Worm (Caenorhabditis elegans) whole organism, L4 larva: ENCODE measurements around the gene B0250.8.

Source experiments
- F10B5.3 ChIP-seq: sonication (generic microtip); optimal IDR thresholded peaks from 2 replicates; lab custom pipeline; 2016; ENCODE audit warnings: mild to moderate bottlenecking, missing genetic modification characterization, missing compliant biosample characterization
- F44E2.7 ChIP-seq: fragments of 200-800 bp; sonication (Bioruptor generic); IDR thresholded peaks from 2 replicates; pipeline ENCODE4 v2.1.2; 2022; ENCODE audit warnings: missing genetic modification characterization, missing compliant biosample characterization
- F49E8.2 ChIP-seq: sonication (generic microtip); optimal IDR thresholded peaks from 2 replicates; lab custom pipeline; 2016; ENCODE audit warnings: missing compliant biosample characterization, mild to moderate bottlenecking, missing genetic modification characterization, borderline replicate concordance
- Y105C5A.15 ChIP-seq: fragments of 200-800 bp; sonication (Bioruptor generic); IDR thresholded peaks from 2 replicates; pipeline ENCODE4 v1.3.6; 2022; ENCODE audit warnings: missing genetic modification characterization, missing compliant biosample characterization
- ZK337.2 ChIP-seq: fragments of 200-800 bp; sonication (Bioruptor generic); IDR thresholded peaks from 2 replicates; pipeline ENCODE4 v1.3.6; 2022; ENCODE audit warnings: missing genetic modification reagents, missing genetic modification characterization, missing compliant biosample characterization
- aha-1 ChIP-seq: fragments of 150-350 bp; peaks from one replicate; lab custom pipeline; 2014; ENCODE audit warnings: missing biosample characterization, missing genetic modification characterization
- ama-1 ChIP-seq: fragments of 150-350 bp; optimal IDR thresholded peaks from 2 replicates; lab custom pipeline; 2014; ENCODE audit warnings: inconsistent platforms, mixed read lengths
- ceh-44 ChIP-seq: fragments of 200-800 bp; sonication (Bioruptor generic); IDR thresholded peaks from 2 replicates; pipeline ENCODE4 v1.3.6; 2022; ENCODE audit warnings: missing genetic modification reagents, missing genetic modification characterization, missing compliant biosample characterization
- ceh-82 ChIP-seq: sonication (generic microtip); optimal IDR thresholded peaks from 2 replicates; lab custom pipeline; 2017; ENCODE audit warnings: missing biosample characterization, missing genetic modification characterization
- cey-2 ChIP-seq: sonication (generic microtip); optimal IDR thresholded peaks from 3 replicates; lab custom pipeline; 2017; ENCODE audit warnings: missing genetic modification characterization, mild to moderate bottlenecking, missing compliant biosample characterization, antibody characterized with exemption, borderline replicate concordance; ENCODE audit not compliant: insufficient read depth
- dmd-9 ChIP-seq: fragments of 200-800 bp; sonication (Bioruptor generic); IDR thresholded peaks from 2 replicates; pipeline ENCODE4 v1.3.6; 2022; ENCODE audit warnings: missing genetic modification reagents, missing genetic modification characterization, missing compliant biosample characterization
- dpl-1 ChIP-seq: fragments of 150-350 bp; optimal IDR thresholded peaks from 2 replicates; lab custom pipeline; 2014; ENCODE audit warnings: missing biosample characterization, missing genetic modification reagents, missing genetic modification characterization
- dve-1 ChIP-seq: sonication (generic microtip); optimal IDR thresholded peaks from 2 replicates; lab custom pipeline; 2017; ENCODE audit warnings: antibody characterized with exemption, mild to moderate bottlenecking, missing genetic modification characterization, missing compliant biosample characterization; ENCODE audit not compliant: insufficient read depth
- egl-43 ChIP-seq: fragments of 200-800 bp; sonication (Bioruptor generic); IDR thresholded peaks from 2 replicates; pipeline ENCODE4 v1.3.6; 2022; ENCODE audit warnings: missing genetic modification reagents, missing genetic modification characterization, missing compliant biosample characterization
- fos-1 ChIP-seq: fragments of 150-350 bp; optimal IDR thresholded peaks from 2 replicates; lab custom pipeline; 2014; ENCODE audit warnings: missing biosample characterization, missing genetic modification characterization
- gei-8 ChIP-seq: fragments of 200-800 bp; sonication (Bioruptor generic); optimal IDR thresholded peaks from 2 replicates; lab custom pipeline; 2018; ENCODE audit warnings: mild to moderate bottlenecking, missing genetic modification characterization, missing compliant biosample characterization
- hlh-11 ChIP-seq: fragments of 200-800 bp; sonication (Bioruptor generic); optimal IDR thresholded peaks from 2 replicates; lab custom pipeline; 2018; ENCODE audit warnings: mild to moderate bottlenecking, missing genetic modification characterization, missing compliant biosample characterization
- hlh-30 ChIP-seq: sonication (generic microtip); optimal IDR thresholded peaks from 2 replicates; lab custom pipeline; 2017; ENCODE audit warnings: antibody characterized with exemption, mild to moderate bottlenecking, missing genetic modification characterization, missing compliant biosample characterization; ENCODE audit not compliant: insufficient read depth
- lin-1 ChIP-seq: fragments of 200-800 bp; sonication (Bioruptor generic); IDR thresholded peaks from 2 replicates; pipeline ENCODE4 v1.3.6; 2022; ENCODE audit warnings: missing genetic modification reagents, missing genetic modification characterization, missing compliant biosample characterization
- lin-13 ChIP-seq: fragments of 150-350 bp; optimal IDR thresholded peaks from 2 replicates; lab custom pipeline; 2014; ENCODE audit warnings: missing biosample characterization, missing genetic modification reagents, missing genetic modification characterization
- lin-29 ChIP-seq: fragments of 200-800 bp; sonication (Bioruptor generic); IDR thresholded peaks from 2 replicates; pipeline ENCODE4 v1.3.6; 2022; ENCODE audit warnings: missing genetic modification reagents, missing genetic modification characterization, missing compliant biosample characterization
- lin-38 ChIP-seq: fragments of 200-800 bp; sonication (Bioruptor generic); IDR thresholded peaks from 2 replicates; pipeline ENCODE4 v1.3.6; 2022; ENCODE audit warnings: missing genetic modification reagents, missing genetic modification characterization, missing compliant biosample characterization
- lin-39 ChIP-seq: fragments of 150-350 bp; optimal IDR thresholded peaks from 2 replicates; lab custom pipeline; 2014; ENCODE audit warnings: missing biosample characterization, missing genetic modification reagents, missing genetic modification characterization
- lir-3 ChIP-seq: sonication (generic microtip); optimal IDR thresholded peaks from 2 replicates; lab custom pipeline; 2016; ENCODE audit warnings: mild to moderate bottlenecking, missing genetic modification characterization, missing compliant biosample characterization
- lsy-2 ChIP-seq, 2 experiments: fragments of 150-350 bp in 1 of 2; sonication (generic microtip) in 1 of 2; optimal IDR thresholded peaks; 2 replicates each; lab custom pipeline; 2014 to 2017; ENCODE audit warnings: missing biosample characterization in 2 of 2, missing genetic modification characterization in 2 of 2
- mdt-29 ChIP-seq: fragments of 200-800 bp; sonication (Bioruptor generic); IDR thresholded peaks from 2 replicates; pipeline ENCODE4 v1.3.6; 2022; ENCODE audit warnings: missing genetic modification reagents, missing genetic modification characterization, missing compliant biosample characterization
- mxl-2 ChIP-seq: fragments of 200-800 bp; sonication (Bioruptor generic); conservative IDR thresholded peaks from 2 replicates; pipeline ENCODE4 v1.3.6; 2022; ENCODE audit warnings: missing genetic modification reagents, missing genetic modification characterization, missing compliant biosample characterization
- nhr-11 ChIP-seq: fragments of 150-350 bp; optimal IDR thresholded peaks from 2 replicates; lab custom pipeline; 2014; ENCODE audit warnings: missing biosample characterization, missing genetic modification characterization
- nhr-237 ChIP-seq: sonication (generic microtip); optimal IDR thresholded peaks from 2 replicates; lab custom pipeline; 2017; ENCODE audit warnings: missing biosample characterization, missing genetic modification characterization
- nhr-28 ChIP-seq: fragments of 150-350 bp; optimal IDR thresholded peaks from 2 replicates; lab custom pipeline; 2014; ENCODE audit warnings: missing biosample characterization, missing genetic modification characterization
- nhr-6 ChIP-seq: fragments of 150-350 bp; optimal IDR thresholded peaks from 2 replicates; lab custom pipeline; 2014; ENCODE audit warnings: missing biosample characterization, missing genetic modification characterization
- nhr-76 ChIP-seq: fragments of 150-350 bp; optimal IDR thresholded peaks from 2 replicates; lab custom pipeline; 2014; ENCODE audit warnings: missing biosample characterization, missing genetic modification characterization
- pha-4 ChIP-seq, 2 experiments: fragments of 150-350 bp in 1 of 2; fragments of 200-800 bp in 1 of 2; sonication (Bioruptor generic) in 1 of 2; IDR thresholded peaks in 1 of 2; optimal IDR thresholded peaks in 1 of 2; 2 replicates each; pipeline versions ENCODE4 v1.3.6 to Lab custom; 2014 to 2022; ENCODE audit warnings: missing genetic modification characterization in 2 of 2, missing genetic modification reagents in 2 of 2, missing biosample characterization in 1 of 2, missing compliant biosample characterization in 1 of 2
- pqm-1 ChIP-seq: sonication (generic microtip); optimal IDR thresholded peaks from 2 replicates; lab custom pipeline; 2017; ENCODE audit warnings: missing biosample characterization, missing genetic modification characterization
- rbr-2 ChIP-seq: sonication (generic microtip); optimal IDR thresholded peaks from 2 replicates; lab custom pipeline; 2016; ENCODE audit warnings: missing genotype, missing genetic modification characterization, missing compliant biosample characterization
- set-16 ChIP-seq: fragments of 200-800 bp; sonication (Bioruptor generic); IDR thresholded peaks from 2 replicates; pipeline ENCODE4 v1.3.6; 2022; ENCODE audit warnings: missing genetic modification reagents, missing genetic modification characterization, missing compliant biosample characterization
- snpc-1.2 ChIP-seq: fragments of 200-800 bp; sonication (Bioruptor generic); IDR thresholded peaks from 2 replicates; pipeline ENCODE4 v1.3.6; 2022; ENCODE audit warnings: missing genetic modification reagents, missing genetic modification characterization, missing compliant biosample characterization
- snpc-4 ChIP-seq: fragments of 150-350 bp; optimal IDR thresholded peaks from 2 replicates; lab custom pipeline; 2014; ENCODE audit warnings: missing biosample characterization, missing genetic modification characterization
- tra-1 ChIP-seq: fragments of 200-800 bp; sonication (Bioruptor generic); IDR thresholded peaks from 2 replicates; pipeline ENCODE4 v1.3.6; 2022; ENCODE audit warnings: missing genetic modification reagents, missing genetic modification characterization, missing compliant biosample characterization
- unc-130 ChIP-seq: sonication (generic microtip); optimal IDR thresholded peaks from 2 replicates; lab custom pipeline; 2016; ENCODE audit warnings: missing genetic modification reagents, missing genetic modification characterization, missing compliant biosample characterization
- unc-62 ChIP-seq, 3 experiments: fragments of 150-350 bp in 1 of 3; sonication (generic microtip); optimal IDR thresholded peaks in 2 of 3; peaks in 1 of 3; 1 replicate in 1 of 3; 2 replicates in 2 of 3; lab custom pipeline; 2014 to 2017; ENCODE audit warnings: missing biosample characterization in 3 of 3, missing genetic modification characterization in 3 of 3, missing genetic modification reagents in 3 of 3, missing genotype in 1 of 3
- zip-11 ChIP-seq: fragments of 200-800 bp; sonication (Bioruptor generic); IDR thresholded peaks from 2 replicates; pipeline ENCODE4 v1.3.6; 2022; ENCODE audit warnings: missing genetic modification characterization, missing compliant biosample characterization
- zip-2 ChIP-seq: fragments of 150-350 bp; optimal IDR thresholded peaks from 2 replicates; lab custom pipeline; 2014; ENCODE audit warnings: missing biosample characterization, missing genetic modification characterization
- ztf-7 ChIP-seq: fragments of 150-350 bp; optimal IDR thresholded peaks from 2 replicates; lab custom pipeline; 2014; ENCODE audit warnings: missing biosample characterization, missing genetic modification characterization

B0250.8 gene

ce11 chrV:20492385-20492784, 22.1 kb upstream of the B0250.8 start, which contains the start of gene srbc-79:
Gene srbc-79, minus strand, starts transcription at chrV:20492485.
- TF ChIP-seq lir-3 (tag; lab: Kevin White, UChicago) (no peak), mdt-29 (no peak), nhr-11 (tag; lab: Kevin White, UChicago) (no peak), aha-1 (peak; percentile 16), fos-1 (tag; lab: Kevin White, UChicago) (no peak), hlh-30 (no peak)

ce11 chrV:20489102-20489501, 18.8 kb upstream of the B0250.8 start, which contains the start of gene srbc-78:
Gene srbc-78, minus strand, starts transcription at chrV:20489202.
- TF ChIP-seq nhr-6 (tag; lab: Kevin White, UChicago) (no peak), unc-62 (GFP tag; optimal IDR thresholded peaks at IDR 0.05 in 1 of 2; lab: Kevin White, UChicago) (peak in 1 of 2 experiments; percentile 77), unc-62 (tag; optimal IDR thresholded peaks at IDR 0.05; lab: Kevin White, UChicago) (no peak), pha-4 (GFP tag; IDR thresholded peaks at IDR 0.05; lab: Robert Waterston, UW) (no peak), pha-4 (tag; optimal IDR thresholded peaks at IDR 0.05; lab: Kevin White, UChicago) (no peak)

ce11 chrV:20486549-20486948, 16.3 kb upstream of the B0250.8 start:
- peak; percentile 2 for TF ChIP-seq hlh-30
- no peak for TF ChIP-seq pqm-1 (tag; lab: Kevin White, UChicago)
- TF ChIP-seq lir-3 (tag; lab: Kevin White, UChicago): no peak
- TF ChIP-seq cey-2 (tag; lab: Kevin White, UChicago): no peak
- TF ChIP-seq lin-29: no peak
- no peak for TF ChIP-seq rbr-2 (tag; lab: Kevin White, UChicago)
- peak in 1 of 2 experiments; percentile 12 for TF ChIP-seq lsy-2 (tag; optimal IDR thresholded peaks at IDR 0.05; lab: Kevin White, UChicago)
- TF ChIP-seq unc-130: no peak

ce11 chrV:20485285-20485684, 15.0 kb upstream of the B0250.8 start, which contains the start of gene dhcr-7:
Gene dhcr-7, minus strand, starts transcription at chrV:20485385.
- TF ChIP-seq zip-11: no peak
- TF ChIP-seq dpl-1 (GFP tag; lab: Kevin White, UChicago): no peak
- TF ChIP-seq egl-43: no peak
- TF ChIP-seq F49E8.2 (tag; lab: Kevin White, UChicago): no peak
- no peak for TF ChIP-seq rbr-2 (tag; lab: Kevin White, UChicago)
- no peak for TF ChIP-seq dmd-9 (GFP tag; lab: Robert Waterston, UW)
- no peak for TF ChIP-seq ZK337.2 (GFP tag; lab: Robert Waterston, UW)

- TF ChIP-seq ama-1 (lab: Kevin White, UChicago) (no peak), ztf-7 (tag; lab: Kevin White, UChicago) (no peak), F44E2.7 (0 out of 2 replicates have a peak, but pooled peaks have one; percentile 74), dve-1 (tag; lab: Kevin White, UChicago) (no peak), lin-38 (GFP tag; lab: Robert Waterston, UW) (0 out of 2 replicates have a peak, but pooled peaks have one; percentile 21), ceh-44 (GFP tag; lab: Robert Waterston, UW) (no peak), snpc-1.2 (GFP tag; lab: Robert Waterston, UW) (peak; percentile 67), nhr-237 (tag; lab: Kevin White, UChicago) (no peak), lin-1 (GFP tag; lab: Robert Waterston, UW) (no peak), nhr-28 (tag; lab: Kevin White, UChicago) (no peak), snpc-4 (tag; lab: Kevin White, UChicago) (no peak), gei-8 (no peak), lin-39 (no peak), hlh-11 (no peak), mxl-2 (no peak), egl-43 (0 out of 2 replicates have a peak, but pooled peaks have one; percentile 17), tra-1 (0 out of 2 replicates have a peak, but pooled peaks have one; percentile 6), ceh-82 (tag; lab: Kevin White, UChicago) (no peak), set-16 (GFP tag; lab: Robert Waterston, UW) (no peak), F10B5.3 (tag; lab: Kevin White, UChicago) (no peak), nhr-76 (no peak), nhr-6 (tag; lab: Kevin White, UChicago) (no peak), zip-2 (tag; lab: Kevin White, UChicago) (no peak), lin-13 (GFP tag; lab: Kevin White, UChicago) (no peak), Y105C5A.15 (GFP tag; lab: Robert Waterston, UW) (0 out of 2 replicates have a peak, but pooled peaks have one; percentile 49)
Measured at ce11 chrV:20480790-20481189, 10.5 kb upstream of the B0250.8 start.
